Fruit fly (Drosophila melanogaster) whole organism, prepupa: Measurements from ENCODE around the gene Pex7.

Experiments used
- Blimp-1 ChIP-seq: fragments of 200-800 bp; sonication (Bioruptor generic); optimal IDR thresholded peaks from 3 replicates; lab custom pipeline; 2017; ENCODE audit warnings: missing biosample characterization, missing genetic modification characterization, mild to moderate bottlenecking, moderate library complexity, missing genetic modification reagents
- CG10631 ChIP-seq: fragments of 200-800 bp; sonication (Bioruptor generic); optimal IDR thresholded peaks from 2 replicates; lab custom pipeline; 2016; ENCODE audit warnings: missing biosample characterization, missing genetic modification characterization
- CG10669 ChIP-seq: fragments of 200-800 bp; sonication (Bioruptor generic); optimal IDR thresholded peaks from 3 replicates; lab custom pipeline; 2018; ENCODE audit warnings: missing biosample characterization, mild to moderate bottlenecking, missing genetic modification characterization, moderate library complexity
- CG11762 ChIP-seq: fragments of 200-800 bp; sonication (Bioruptor generic); optimal IDR thresholded peaks from 3 replicates; lab custom pipeline; 2016; ENCODE audit warnings: missing biosample characterization, missing genetic modification characterization; ENCODE audit not compliant: insufficient read depth
- CG11902 ChIP-seq: fragments of 200-800 bp; sonication (Bioruptor generic); optimal IDR thresholded peaks from 3 replicates; lab custom pipeline; 2016; ENCODE audit warnings: missing biosample characterization, missing genetic modification characterization
- CG15336 ChIP-seq: fragments of 200-800 bp; sonication (Bioruptor generic); IDR thresholded peaks from 2 replicates; pipeline ENCODE4 v1.3.6; 2022; ENCODE audit warnings: missing biosample characterization, missing genetic modification characterization
- CG1621 ChIP-seq: fragments of 200-800 bp; sonication (Bioruptor generic); optimal IDR thresholded peaks from 3 replicates; lab custom pipeline; 2018; ENCODE audit warnings: missing biosample characterization, mild to moderate bottlenecking, missing genetic modification characterization
- CG16779 ChIP-seq: fragments of 200-800 bp; sonication (Bioruptor generic); optimal IDR thresholded peaks from 3 replicates; lab custom pipeline; 2017; ENCODE audit warnings: missing biosample characterization, mild to moderate bottlenecking, missing genetic modification characterization
- CG31627 ChIP-seq: fragments of 200-800 bp; sonication (Bioruptor generic); optimal IDR thresholded peaks from 3 replicates; lab custom pipeline; 2016; ENCODE audit warnings: missing biosample characterization, missing genetic modification characterization
- CG34406 ChIP-seq: fragments of 200-800 bp; sonication (Bioruptor generic); optimal IDR thresholded peaks from 3 replicates; lab custom pipeline; 2016; ENCODE audit warnings: missing biosample characterization, missing genetic modification characterization
- CG6163 ChIP-seq: fragments of 200-800 bp; sonication (Bioruptor generic); IDR thresholded peaks from 3 replicates; pipeline ENCODE4 v1.3.6; 2022; ENCODE audit warnings: missing biosample characterization, missing genetic modification characterization
- CG6792 ChIP-seq: fragments of 200-800 bp; sonication (Bioruptor generic); optimal IDR thresholded peaks from 3 replicates; lab custom pipeline; 2016; ENCODE audit warnings: missing biosample characterization, missing genetic modification characterization
- CG7368 ChIP-seq: fragments of 200-800 bp; sonication (Bioruptor generic); optimal IDR thresholded peaks from 3 replicates; lab custom pipeline; 2016; ENCODE audit warnings: missing biosample characterization, missing genetic modification characterization
- CG8119 ChIP-seq: fragments of 200-800 bp; sonication (Bioruptor generic); IDR thresholded peaks from 3 replicates; pipeline ENCODE4 v1.3.6; 2022; ENCODE audit warnings: missing biosample characterization, missing genetic modification characterization
- CG9139 ChIP-seq: fragments of 200-800 bp; sonication (Bioruptor generic); optimal IDR thresholded peaks from 3 replicates; lab custom pipeline; 2017; ENCODE audit warnings: missing biosample characterization, mild to moderate bottlenecking, missing genetic modification characterization
- Eip75B ChIP-seq: fragments of 200-800 bp; sonication (Bioruptor generic); optimal IDR thresholded peaks from 3 replicates; lab custom pipeline; 2016; ENCODE audit warnings: missing biosample characterization, missing genetic modification characterization
- Eip78C ChIP-seq: fragments of 200-800 bp; sonication (Bioruptor generic); peaks from one replicate; lab custom pipeline; 2016; ENCODE audit warnings: missing biosample characterization, missing genetic modification characterization
- Ets21C ChIP-seq: fragments of 200-800 bp; sonication (Bioruptor generic); optimal IDR thresholded peaks from 3 replicates; lab custom pipeline; 2016; ENCODE audit warnings: missing biosample characterization, missing genetic modification characterization
- Gug ChIP-seq: fragments of 200-800 bp; sonication (Bioruptor generic); IDR thresholded peaks from 2 replicates; pipeline ENCODE4 v1.3.6; 2022; ENCODE audit warnings: missing biosample characterization, missing genetic modification characterization
- Hr38 ChIP-seq: sonication (Bioruptor generic); optimal IDR thresholded peaks from 2 replicates; lab custom pipeline; 2016; ENCODE audit warnings: missing biosample characterization, missing genetic modification characterization
- Met ChIP-seq: fragments of 200-800 bp; sonication (Bioruptor generic); optimal IDR thresholded peaks from 3 replicates; lab custom pipeline; 2016; ENCODE audit warnings: missing biosample characterization, missing genetic modification characterization
- Sox15 ChIP-seq: fragments of 200-800 bp; sonication (Bioruptor generic); optimal IDR thresholded peaks from 3 replicates; lab custom pipeline; 2016; ENCODE audit warnings: missing biosample characterization, missing genetic modification characterization
- achi ChIP-seq: fragments of 200-800 bp; sonication (Bioruptor generic); optimal IDR thresholded peaks from 3 replicates; lab custom pipeline; 2016; ENCODE audit warnings: missing biosample characterization, missing genetic modification characterization
- cyc ChIP-seq: fragments of 200-800 bp; sonication (Bioruptor generic); optimal IDR thresholded peaks from 3 replicates; lab custom pipeline; 2016; ENCODE audit warnings: missing biosample characterization, missing genetic modification characterization
- dac ChIP-seq: fragments of 200-800 bp; sonication (Bioruptor generic); optimal IDR thresholded peaks from 2 replicates; lab custom pipeline; 2017; ENCODE audit warnings: missing biosample characterization, mild to moderate bottlenecking, missing genetic modification characterization
- eg ChIP-seq: fragments of 200-800 bp; sonication (Bioruptor generic); IDR thresholded peaks from 3 replicates; pipeline ENCODE4 v1.3.6; 2022; ENCODE audit warnings: missing biosample characterization, missing genetic modification characterization
- esn ChIP-seq: fragments of 200-800 bp; sonication (Bioruptor generic); optimal IDR thresholded peaks from 2 replicates; lab custom pipeline; 2016; ENCODE audit warnings: missing biosample characterization, mild to moderate bottlenecking, missing genetic modification characterization, moderate library complexity
- fd59A ChIP-seq: fragments of 200-800 bp; sonication (Bioruptor generic); optimal IDR thresholded peaks from 2 replicates; lab custom pipeline; 2017; ENCODE audit warnings: missing biosample characterization, mild to moderate bottlenecking, missing genetic modification characterization, missing genetic modification reagents
- fd85E ChIP-seq: fragments of 200-800 bp; sonication (Bioruptor generic); optimal IDR thresholded peaks from 3 replicates; lab custom pipeline; 2016; ENCODE audit warnings: missing biosample characterization, missing genetic modification characterization
- fkh ChIP-seq: fragments of 200-800 bp; sonication (Bioruptor generic); optimal IDR thresholded peaks from 3 replicates; lab custom pipeline; 2017; ENCODE audit warnings: missing biosample characterization, mild to moderate bottlenecking, missing genetic modification characterization, moderate library complexity
- lz ChIP-seq: fragments of 200-800 bp; sonication (Bioruptor generic); optimal IDR thresholded peaks from 3 replicates; lab custom pipeline; 2016; ENCODE audit warnings: missing biosample characterization, missing genetic modification characterization
- net ChIP-seq: fragments of 200-800 bp; sonication (Bioruptor generic); optimal IDR thresholded peaks from 3 replicates; lab custom pipeline; 2016; ENCODE audit warnings: missing biosample characterization, missing genetic modification characterization
- salr ChIP-seq, 2 experiments: fragments of 200-800 bp; sonication (Bioruptor generic); optimal IDR thresholded peaks; 3 replicates each; lab custom pipeline; 2016 to 2018; ENCODE audit warnings: missing biosample characterization in 2 of 2, missing genetic modification characterization in 2 of 2, mild to moderate bottlenecking in 1 of 2
- ss ChIP-seq, 2 experiments: fragments of 200-800 bp; sonication (Bioruptor generic); optimal IDR thresholded peaks; 2 replicates in 1 of 2; 3 replicates in 1 of 2; lab custom pipeline; 2017 to 2018; ENCODE audit warnings: mild to moderate bottlenecking in 2 of 2, missing biosample characterization in 2 of 2, missing genetic modification characterization in 2 of 2, moderate library complexity in 1 of 2
- svp ChIP-seq: fragments of 200-800 bp; sonication (Bioruptor generic); peaks from one replicate; lab custom pipeline; 2016; ENCODE audit warnings: missing biosample characterization, missing genetic modification characterization
- topi ChIP-seq: fragments of 200-800 bp; sonication (Bioruptor generic); optimal IDR thresholded peaks from 3 replicates; lab custom pipeline; 2016; ENCODE audit warnings: missing biosample characterization, missing genetic modification characterization

Gene Pex7

dm6 chr3L:8657429-8657754 is 10.4 kb downstream of the Pex7 start (continued):
- TF ChIP-seq CG6792 (GFP tag; lab: Kevin White, UChicago) (peak; percentile 90), lz (GFP tag; lab: Kevin White, UChicago) (peak; percentile 89), topi (GFP tag; lab: Kevin White, UChicago) (peak; percentile 91), dac (no peak), Ets21C (GFP tag; lab: Kevin White, UChicago) (peak; percentile 79), net (GFP tag; lab: Kevin White, UChicago) (peak; percentile 81), eg (GFP tag; lab: Robert Waterston, UW) (peak; percentile 71), Gug (GFP tag; lab: Robert Waterston, UW) (peak; percentile 36; the same call in 1 of the 2 replicates), fkh (GFP tag; lab: Kevin White, UChicago) (no peak), CG10631 (GFP tag; lab: Kevin White, UChicago) (peak; percentile 89), CG16779 (tag; lab: Kevin White, UChicago) (peak; percentile 78), Met (peak; percentile 86), Blimp-1 (GFP tag; lab: Kevin White, UChicago) (peak; percentile 53), CG6163 (GFP tag; lab: Robert Waterston, UW) (peak; percentile 89), Hr38 (GFP tag; lab: Kevin White, UChicago) (no peak), esn (GFP tag; lab: Kevin White, UChicago) (peak; percentile 89), CG31627 (peak; percentile 79), CG34406 (GFP tag; lab: Kevin White, UChicago) (peak; percentile 87), CG7368 (GFP tag; lab: Kevin White, UChicago) (peak; percentile 89), CG8119 (peak; percentile 52; the same call in 2 of the 3 replicates), CG11902 (GFP tag; lab: Kevin White, UChicago) (peak; percentile 90)

DNA sequence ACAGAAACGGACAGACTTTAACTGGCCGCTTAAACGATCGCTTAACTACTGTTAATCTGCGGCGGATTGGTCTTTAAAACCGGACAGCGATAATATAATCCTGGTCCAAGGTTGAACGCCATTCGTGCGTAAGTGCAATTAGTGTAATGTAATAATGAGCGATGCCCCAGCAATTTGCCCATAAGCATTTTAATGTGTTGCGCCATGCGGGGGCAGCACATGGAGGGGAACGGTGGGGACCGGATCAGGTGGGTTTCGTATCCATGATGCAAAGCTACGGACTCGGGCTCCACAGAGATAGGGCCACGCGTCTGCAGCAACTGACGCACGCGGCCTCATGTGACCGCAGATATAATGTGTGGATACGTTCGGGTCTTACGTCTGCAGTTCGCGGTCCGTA is 10.8 kb downstream of the Pex7 start:
- peak in 1 of 2 experiments; percentile 79 for TF ChIP-seq ss (GFP tag; optimal IDR thresholded peaks at IDR 0.05; lab: Kevin White, UChicago)
- TF ChIP-seq achi, result no peak
- TF ChIP-seq fd85E (GFP tag; lab: Kevin White, UChicago), result no peak

dm6 chr3L:8659601-8660000 is 12.7 kb downstream of the Pex7 start:
- TF ChIP-seq fd85E (GFP tag; lab: Kevin White, UChicago) (no peak), salr (GFP tag; optimal IDR thresholded peaks at IDR 0.05; lab: Kevin White, UChicago) (no peak), dac (no peak), Eip78C (peak; percentile 42), Sox15 (GFP tag; lab: Kevin White, UChicago) (no peak), CG6163 (GFP tag; lab: Robert Waterston, UW) (no peak), CG10669 (GFP tag; lab: Kevin White, UChicago) (no peak), CG6792 (GFP tag; lab: Kevin White, UChicago) (no peak), svp (GFP tag; lab: Kevin White, UChicago) (peak; percentile 49), CG9139 (no peak), fd59A (no peak), Ets21C (GFP tag; lab: Kevin White, UChicago) (no peak), Eip75B (GFP tag; lab: Kevin White, UChicago) (no peak), Met (no peak), CG15336 (no peak), CG11762 (GFP tag; lab: Kevin White, UChicago) (no peak), cyc (GFP tag; lab: Kevin White, UChicago) (no peak), eg (GFP tag; lab: Robert Waterston, UW) (no peak)

DNA sequence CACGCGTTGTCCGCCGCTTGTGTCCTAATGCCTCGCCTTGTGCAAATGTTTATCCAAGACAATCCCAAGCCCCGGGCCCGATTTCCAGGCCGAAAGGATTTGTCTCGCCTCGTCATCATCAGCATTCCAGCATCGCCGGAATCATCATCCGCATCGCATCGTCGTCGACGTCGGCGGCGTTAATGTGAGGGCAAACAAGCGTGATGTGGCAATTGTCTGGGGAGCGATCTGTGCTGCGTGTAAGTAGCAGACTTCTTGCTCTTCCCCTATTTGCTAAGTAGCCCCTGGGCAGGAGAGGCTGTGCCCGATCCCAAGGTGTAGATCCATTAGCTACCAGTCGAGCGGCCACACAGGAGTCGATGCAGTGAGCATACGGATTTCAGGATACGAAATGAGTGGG is 13.9 kb downstream of the Pex7 start:
- TF ChIP-seq CG15336 (no peak), Gug (GFP tag; lab: Robert Waterston, UW) (no peak), CG1621 (tag; lab: Kevin White, UChicago) (peak; percentile 6)
